Fruit fly (Drosophila melanogaster) S2 (cell line): ENCODE results near the gene CG43134.

Experiments used
- CG8478 ChIP-seq: fragments of >200 bp; optimal IDR thresholded peaks from 2 replicates; lab custom pipeline; 2018
- CTCF ChIP-seq, 2 experiments: fragments of >200 bp; optimal IDR thresholded peaks; 2 replicates each; lab custom pipeline; 2018

dm6 chrX:4214371-4214770 is 32.7 kb upstream of the CG43134 start:
- no peak for TF ChIP-seq CG8478 (lab: Kevin White, UChicago)
- TF ChIP-seq CTCF (optimal IDR thresholded peaks at IDR 0.05; lab: Kevin White, UChicago), result no peak
